Fruit fly (Drosophila melanogaster) whole organism, embryonic: ENCODE measurements around the gene CG10638.

Source experiments
- Atf-2 ChIP-seq: fragments of 200-800 bp; sonication (Bioruptor generic); optimal IDR thresholded peaks from 2 replicates; lab custom pipeline; 2016; ENCODE audit warnings: missing biosample characterization, missing genetic modification characterization
- Bdp1 ChIP-seq: fragments of 200-800 bp; sonication (Bioruptor generic); optimal IDR thresholded peaks from 3 replicates; lab custom pipeline; 2016; ENCODE audit warnings: missing biosample characterization, missing genetic modification characterization
- Bteb2 ChIP-seq: fragments of 200-800 bp; sonication (Bioruptor generic); optimal IDR thresholded peaks from 2 replicates; lab custom pipeline; 2016; ENCODE audit warnings: missing biosample characterization, missing genetic modification characterization
- CG1024 ChIP-seq: fragments of 200-800 bp; sonication (Bioruptor generic); IDR thresholded peaks from 2 replicates; pipeline ENCODE4 v1.3.6; 2022; ENCODE audit warnings: missing biosample characterization, missing genetic modification characterization
- CG10366 ChIP-seq: fragments of 200-800 bp; sonication (Bioruptor generic); IDR thresholded peaks from 2 replicates; pipeline ENCODE4 v1.3.6; 2022; ENCODE audit warnings: missing biosample characterization, missing genetic modification characterization
- CG1233 ChIP-seq: fragments of 200-800 bp; sonication (Bioruptor generic); optimal IDR thresholded peaks from 4 replicates; lab custom pipeline; 2018; ENCODE audit warnings: missing biosample characterization, mild to moderate bottlenecking, missing genetic modification characterization
- CG13123 ChIP-seq: fragments of 200-800 bp; sonication (Bioruptor generic); optimal IDR thresholded peaks from 2 replicates; lab custom pipeline; 2016; ENCODE audit warnings: missing biosample characterization, missing genetic modification characterization
- CG15011 ChIP-seq: fragments of 200-800 bp; sonication (Bioruptor generic); optimal IDR thresholded peaks from 3 replicates; lab custom pipeline; 2018; ENCODE audit warnings: missing biosample characterization, mild to moderate bottlenecking, missing genetic modification characterization
- CG15514 ChIP-seq: fragments of 200-800 bp; sonication (Bioruptor generic); optimal IDR thresholded peaks from 3 replicates; lab custom pipeline; 2017; ENCODE audit warnings: missing biosample characterization, missing genetic modification characterization, mild to moderate bottlenecking, moderate library complexity, missing genetic modification reagents
- CG16779 ChIP-seq: fragments of 200-800 bp; sonication (Bioruptor generic); IDR thresholded peaks from 2 replicates; pipeline ENCODE4 v1.3.6; 2022; ENCODE audit warnings: missing biosample characterization, missing genetic modification characterization
- CG1792 ChIP-seq: fragments of 200-800 bp; sonication (Bioruptor generic); optimal IDR thresholded peaks from 2 replicates; lab custom pipeline; 2016; ENCODE audit warnings: missing biosample characterization, missing genetic modification characterization
- CG18764 ChIP-seq: fragments of 200-800 bp; sonication (Bioruptor generic); optimal IDR thresholded peaks from 3 replicates; lab custom pipeline; 2016; ENCODE audit warnings: missing biosample characterization, missing genetic modification characterization
- CG2116 ChIP-seq: fragments of 200-800 bp; sonication (Bioruptor generic); optimal IDR thresholded peaks from 3 replicates; lab custom pipeline; 2018; ENCODE audit warnings: missing biosample characterization, mild to moderate bottlenecking, missing genetic modification characterization
- CG2202 ChIP-seq: fragments of 200-800 bp; sonication (Bioruptor generic); optimal IDR thresholded peaks from 2 replicates; lab custom pipeline; 2018; ENCODE audit warnings: missing biosample characterization, mild to moderate bottlenecking, missing genetic modification characterization
- CG2678 ChIP-seq: fragments of 200-800 bp; sonication (Bioruptor generic); optimal IDR thresholded peaks from 3 replicates; lab custom pipeline; 2019; ENCODE audit warnings: missing biosample characterization, mild to moderate bottlenecking, missing genetic modification characterization, moderate library complexity
- CG30403 ChIP-seq: fragments of 200-800 bp; sonication (Bioruptor generic); optimal IDR thresholded peaks from 3 replicates; lab custom pipeline; 2016; ENCODE audit warnings: missing biosample characterization, missing genetic modification characterization
- CG31365 ChIP-seq: fragments of 200-800 bp; sonication (Bioruptor generic); optimal IDR thresholded peaks from 2 replicates; lab custom pipeline; 2018; ENCODE audit warnings: missing biosample characterization, mild to moderate bottlenecking, missing genetic modification characterization
- CG3838 ChIP-seq: fragments of 200-800 bp; sonication (Bioruptor generic); optimal IDR thresholded peaks from 3 replicates; lab custom pipeline; 2016; ENCODE audit warnings: missing biosample characterization, missing genetic modification characterization
- CG43689 ChIP-seq: fragments of 200-800 bp; sonication (Bioruptor generic); IDR thresholded peaks from 2 replicates; pipeline ENCODE4 v1.3.6; 2022; ENCODE audit warnings: missing biosample characterization, missing genetic modification characterization
- CG4424 ChIP-seq: fragments of 200-800 bp; sonication (Bioruptor generic); optimal IDR thresholded peaks from 3 replicates; lab custom pipeline; 2016; ENCODE audit warnings: missing biosample characterization, missing genetic modification characterization
- CG4617 ChIP-seq: fragments of 200-800 bp; sonication (Bioruptor generic); optimal IDR thresholded peaks from 3 replicates; lab custom pipeline; 2016; ENCODE audit warnings: missing biosample characterization, missing genetic modification characterization, borderline replicate concordance
- CG4707 ChIP-seq: fragments of 200-800 bp; sonication (Bioruptor generic); optimal IDR thresholded peaks from 2 replicates; lab custom pipeline; 2018; ENCODE audit warnings: missing biosample characterization, mild to moderate bottlenecking, missing genetic modification characterization, moderate library complexity
- CG5953 ChIP-seq: fragments of 200-800 bp; sonication (Bioruptor generic); IDR thresholded peaks from 2 replicates; pipeline ENCODE4 v1.3.6; 2022; ENCODE audit warnings: missing biosample characterization, missing genetic modification characterization
- Chrac-16 ChIP-seq: fragments of 200-800 bp; sonication (Bioruptor generic); optimal IDR thresholded peaks from 3 replicates; lab custom pipeline; 2016; ENCODE audit warnings: missing biosample characterization, missing genetic modification characterization
- Ets97D ChIP-seq: fragments of 200-800 bp; sonication (Bioruptor generic); optimal IDR thresholded peaks from 3 replicates; lab custom pipeline; 2016; ENCODE audit warnings: missing biosample characterization, missing genetic modification characterization
- HLH54F ChIP-seq: fragments of 200-800 bp; sonication (Bioruptor generic); optimal IDR thresholded peaks from 3 replicates; lab custom pipeline; 2016; ENCODE audit warnings: missing biosample characterization, missing genetic modification characterization
- Hey ChIP-seq: fragments of 200-800 bp; sonication (Bioruptor generic); optimal IDR thresholded peaks from 3 replicates; lab custom pipeline; 2018; ENCODE audit warnings: missing biosample characterization, mild to moderate bottlenecking, missing genetic modification characterization
- Hr3 ChIP-seq: fragments of 200-800 bp; sonication (Bioruptor generic); optimal IDR thresholded peaks from 3 replicates; lab custom pipeline; 2016; ENCODE audit warnings: missing biosample characterization, missing genetic modification characterization
- MBD-R2 ChIP-seq: fragments of 200-800 bp; sonication (Bioruptor generic); IDR thresholded peaks from 2 replicates; pipeline ENCODE4 v1.3.6; 2022; ENCODE audit warnings: missing biosample characterization, missing genetic modification characterization
- MESR4 ChIP-seq: fragments of 200-800 bp; sonication (Bioruptor generic); optimal IDR thresholded peaks from 2 replicates; lab custom pipeline; 2018; ENCODE audit warnings: missing biosample characterization, mild to moderate bottlenecking, missing genetic modification characterization, moderate library complexity
- MTF-1 ChIP-seq: fragments of 200-800 bp; sonication (Bioruptor generic); optimal IDR thresholded peaks from 2 replicates; lab custom pipeline; 2018; ENCODE audit warnings: missing biosample characterization, mild to moderate bottlenecking, missing genetic modification characterization, borderline replicate concordance
- Myb ChIP-seq: fragments of 200-800 bp; sonication (Bioruptor generic); optimal IDR thresholded peaks from 2 replicates; lab custom pipeline; 2016; ENCODE audit warnings: missing biosample characterization, missing genetic modification characterization
- NC2β ChIP-seq: fragments of 200-800 bp; sonication (Bioruptor generic); optimal IDR thresholded peaks from 2 replicates; lab custom pipeline; 2016; ENCODE audit warnings: missing biosample characterization, missing genetic modification characterization
- Sox100B ChIP-seq: fragments of 200-800 bp; sonication (Bioruptor generic); optimal IDR thresholded peaks from 3 replicates; lab custom pipeline; 2018; ENCODE audit warnings: missing biosample characterization, mild to moderate bottlenecking, missing genetic modification characterization
- Usf ChIP-seq: fragments of 200-800 bp; sonication (Bioruptor generic); optimal IDR thresholded peaks from 2 replicates; lab custom pipeline; 2017; ENCODE audit warnings: missing genotype, missing biosample characterization, missing genetic modification characterization
- ab ChIP-seq: fragments of 200-800 bp; sonication (Bioruptor generic); optimal IDR thresholded peaks from 2 replicates; lab custom pipeline; 2016; ENCODE audit warnings: missing biosample characterization, missing genetic modification characterization
- chn ChIP-seq: fragments of 200-800 bp; sonication (Bioruptor generic); optimal IDR thresholded peaks from 2 replicates; lab custom pipeline; 2016; ENCODE audit warnings: missing biosample characterization, missing genetic modification characterization
- ci ChIP-seq: fragments of 200-800 bp; sonication (Bioruptor generic); IDR thresholded peaks from 3 replicates; pipeline ENCODE4 v1.3.6; 2022; ENCODE audit warnings: missing biosample characterization, missing genetic modification characterization
- disco-r ChIP-seq: fragments of 200-800 bp; sonication (Bioruptor generic); optimal IDR thresholded peaks from 2 replicates; lab custom pipeline; 2016; ENCODE audit warnings: missing biosample characterization, missing genetic modification characterization
- grau ChIP-seq: fragments of 200-800 bp; optimal IDR thresholded peaks from 3 replicates; lab custom pipeline; 2019; ENCODE audit warnings: missing biosample characterization, mild to moderate bottlenecking, missing genetic modification characterization, moderate library complexity
- nmo ChIP-seq: fragments of 200-800 bp; sonication (Bioruptor generic); optimal IDR thresholded peaks from 2 replicates; lab custom pipeline; 2018; ENCODE audit warnings: missing biosample characterization, mild to moderate bottlenecking, missing genetic modification characterization, moderate library complexity
- oc ChIP-seq: fragments of 200-800 bp; sonication (Bioruptor generic); optimal IDR thresholded peaks from 2 replicates; lab custom pipeline; 2018; ENCODE audit warnings: missing biosample characterization, mild to moderate bottlenecking, missing genetic modification characterization, moderate library complexity
- onecut ChIP-seq: fragments of 200-800 bp; sonication (Bioruptor generic); IDR thresholded peaks from 2 replicates; pipeline ENCODE4 v1.3.6; 2022; ENCODE audit warnings: missing biosample characterization, missing genetic modification characterization
- pros ChIP-seq: fragments of 200-800 bp; sonication (Bioruptor generic); optimal IDR thresholded peaks from 3 replicates; lab custom pipeline; 2019; ENCODE audit warnings: missing biosample characterization, mild to moderate bottlenecking, missing genetic modification characterization, moderate library complexity
- row ChIP-seq: fragments of 200-800 bp; sonication (Bioruptor generic); IDR thresholded peaks from 3 replicates; pipeline ENCODE4 v1.3.6; 2022; ENCODE audit warnings: missing biosample characterization, missing genetic modification characterization
- scrt ChIP-seq: fragments of 200-800 bp; sonication (Bioruptor generic); optimal IDR thresholded peaks from 2 replicates; lab custom pipeline; 2018; ENCODE audit warnings: missing biosample characterization, mild to moderate bottlenecking, missing genetic modification characterization, moderate library complexity
- sima ChIP-seq: fragments of 200-800 bp; sonication (Bioruptor generic); optimal IDR thresholded peaks from 2 replicates; lab custom pipeline; 2016; ENCODE audit warnings: missing biosample characterization, missing genetic modification characterization
- tna ChIP-seq: fragments of 200-800 bp; sonication (Bioruptor generic); IDR thresholded peaks from 2 replicates; pipeline ENCODE4 v1.3.6; 2022; ENCODE audit warnings: missing biosample characterization, missing genetic modification characterization; ENCODE audit not compliant: partially characterized antibody
- wek ChIP-seq: fragments of 200-800 bp; sonication (Bioruptor generic); optimal IDR thresholded peaks from 3 replicates; lab custom pipeline; 2018; ENCODE audit warnings: missing biosample characterization, mild to moderate bottlenecking, missing genetic modification characterization, moderate library complexity
- yki ChIP-seq: fragments of >200 bp; optimal IDR thresholded peaks from 3 replicates; lab custom pipeline; 2018
- z ChIP-seq: fragments of 200-800 bp; sonication (Bioruptor generic); IDR thresholded peaks from 3 replicates; pipeline ENCODE4 v1.3.6; 2022; ENCODE audit warnings: missing biosample characterization, missing genetic modification characterization

The CG10638 gene

dm6 chr3L:12514762-12515215 is 13.7 kb upstream of the CG10638 start, which contains the start of the genes sti and tral (continued):
- TF ChIP-seq pros (GFP tag; lab: Kevin White, UChicago) (peak; percentile 19), Hey (tag; lab: Kevin White, UChicago) (peak; percentile 58), CG10366 (GFP tag; lab: Robert Waterston, UW) (peak; percentile 83), MESR4 (peak; percentile 86), sima (GFP tag; lab: Kevin White, UChicago) (peak; percentile 42), CG1792 (peak; percentile 84), Sox100B (GFP tag; lab: Kevin White, UChicago) (peak; percentile 77), Chrac-16 (GFP tag; lab: Kevin White, UChicago) (peak; percentile 92), CG43689 (GFP tag; lab: Robert Waterston, UW) (peak; percentile 24; the same call in 1 of the 2 replicates), CG30403 (peak; percentile 95), Hr3 (GFP tag; lab: Kevin White, UChicago) (peak; percentile 94), z (GFP tag; lab: Robert Waterston, UW) (no peak), Bteb2 (GFP tag; lab: Kevin White, UChicago) (peak; percentile 90), Usf (peak; percentile 55), CG2116 (GFP tag; lab: Kevin White, UChicago) (peak; percentile 100), CG5953 (GFP tag; lab: Robert Waterston, UW) (peak; percentile 57; the same call in 1 of the 2 replicates), tna (GFP tag; lab: Robert Waterston, UW) (no peak), CG13123 (GFP tag; lab: Kevin White, UChicago) (peak; percentile 88), MBD-R2 (GFP tag; lab: Robert Waterston, UW) (peak; percentile 91), CG15514 (GFP tag; lab: Kevin White, UChicago) (peak; percentile 93), scrt (GFP tag; lab: Kevin White, UChicago) (peak; percentile 68), CG16779 (GFP tag; lab: Robert Waterston, UW) (0 out of 2 replicates have a peak, but pooled peaks have one; percentile 50), disco-r (peak; percentile 85), row (GFP tag; lab: Robert Waterston, UW) (peak; percentile 88), CG4424 (GFP tag; lab: Kevin White, UChicago) (peak; percentile 91), Myb (peak; percentile 93), Ets97D (GFP tag; lab: Kevin White, UChicago) (peak; percentile 97), oc (no peak), Atf-2 (GFP tag; lab: Kevin White, UChicago) (peak; percentile 87), ci (GFP tag; lab: Robert Waterston, UW) (peak; percentile 89), NC2β (GFP tag; lab: Kevin White, UChicago) (peak; percentile 94), nmo (GFP tag; lab: Kevin White, UChicago) (peak; percentile 88), CG1024 (GFP tag; lab: Robert Waterston, UW) (peak; percentile 40; the same call in 1 of the 2 replicates), yki (no peak), grau (tag; lab: Kevin White, UChicago) (peak; percentile 80), CG1233 (peak; percentile 82), CG18764 (GFP tag; lab: Kevin White, UChicago) (peak; percentile 77), CG2678 (tag; lab: Kevin White, UChicago) (peak; percentile 82), chn (GFP tag; lab: Kevin White, UChicago) (peak; percentile 94), ab (GFP tag; lab: Kevin White, UChicago) (peak; percentile 83), Bdp1 (peak; percentile 84), CG4707 (GFP tag; lab: Kevin White, UChicago) (peak; percentile 41), HLH54F (GFP tag; lab: Kevin White, UChicago) (peak; percentile 96), MTF-1 (peak; percentile 4), onecut (GFP tag; lab: Robert Waterston, UW) (peak; percentile 46), CG2202 (tag; lab: Kevin White, UChicago) (peak; percentile 72), CG31365 (tag; lab: Kevin White, UChicago) (peak; percentile 58), CG15011 (peak; percentile 70), wek (peak; percentile 1), CG4617 (GFP tag; lab: Kevin White, UChicago) (peak; percentile 92), CG3838 (GFP tag; lab: Kevin White, UChicago) (peak; percentile 44)
